Fruit fly (Drosophila melanogaster): ENCODE data around the gene salr.

- TF ChIP-seq Myc (optimal IDR thresholded peaks at IDR 0.05): no peak
- no peak for TF ChIP-seq psq (optimal IDR thresholded peaks at IDR 0.05)
- no peak for TF ChIP-seq insv (optimal IDR thresholded peaks at IDR 0.05)
- TF ChIP-seq ttk (optimal IDR thresholded peaks at IDR 0.05): no peak
- TF ChIP-seq h (optimal IDR thresholded peaks at IDR 0.05): no peak
- TF ChIP-seq Sin3A (optimal IDR thresholded peaks at IDR 0.05): no peak
These were observed 34.8 kb upstream of the salr start for dm6 chr2L:11323917-11324316.

Data from Kc167 (cell line).